Worm (Caenorhabditis elegans): ENCODE measurements around the gene B0334.4.

Gene B0334.4

DNA sequence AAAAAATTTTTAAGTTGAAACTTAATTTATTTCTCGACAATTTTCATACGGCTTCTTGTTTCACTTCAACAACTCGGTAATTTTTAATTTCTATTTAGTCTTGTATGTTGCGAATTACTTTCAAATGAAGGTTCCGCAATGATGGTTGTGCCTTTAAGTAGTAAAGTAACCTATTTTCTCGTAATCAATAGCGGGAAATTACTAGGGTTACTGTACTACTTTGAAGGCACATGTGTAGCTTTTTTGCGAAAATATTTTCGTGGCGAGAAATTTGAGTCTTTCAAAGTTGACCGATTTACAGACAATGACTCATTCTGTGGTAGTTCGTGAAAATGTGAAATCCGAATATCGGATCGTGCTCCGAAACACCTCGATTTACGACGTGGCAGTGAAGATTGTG is 22.7 kb downstream of the B0334.4 start, which contains the start of gene B0334.10:
B0334.10 (plus strand) TSS at position 301 of the 400 bp plus-strand sequence.
- TF ChIP-seq unc-130 (tag; optimal IDR thresholded peaks at IDR 0.05), result no peak
- no peak for TF ChIP-seq alr-1 (tag; optimal IDR thresholded peaks at IDR 0.05; ENCODE audit: borderline replicate concordance)
- TF ChIP-seq lin-15B (tag; optimal IDR thresholded peaks at IDR 0.05), result no peak
- no peak for TF ChIP-seq nhr-90 (tag; optimal IDR thresholded peaks at IDR 0.05; ENCODE audit: poor library complexity)
- no peak for TF ChIP-seq lir-3 (tag; optimal IDR thresholded peaks at IDR 0.05; ENCODE audit: poor library complexity)
- TF ChIP-seq sup-37 (GFP tag; optimal IDR thresholded peaks at IDR 0.05), result no peak
- TF ChIP-seq aly-2 (tag; optimal IDR thresholded peaks at IDR 0.05), result no peak
- no peak for TF ChIP-seq fkh-10 (GFP tag; optimal IDR thresholded peaks at IDR 0.05)
- no peak for TF ChIP-seq sptf-1 (tag; optimal IDR thresholded peaks at IDR 0.05)
- no peak for TF ChIP-seq lin-35 (GFP tag; optimal IDR thresholded peaks at IDR 0.05)
- no peak for TF ChIP-seq nhr-77 (tag; optimal IDR thresholded peaks at IDR 0.05)
- no peak for TF ChIP-seq dpl-1 (GFP tag; optimal IDR thresholded peaks at IDR 0.05)
- no peak for TF ChIP-seq F16B12.6 (tag; optimal IDR thresholded peaks at IDR 0.05)
- no peak for TF ChIP-seq vab-15 (tag; optimal IDR thresholded peaks at IDR 0.05)
- no peak for TF ChIP-seq isw-1 (GFP tag; IDR thresholded peaks at IDR 0.05)
- TF ChIP-seq hlh-4 (tag; optimal IDR thresholded peaks at IDR 0.05), result no peak
- no peak for TF ChIP-seq swsn-7 (tag; optimal IDR thresholded peaks at IDR 0.05)
- no peak for TF ChIP-seq ceh-8 (GFP tag; optimal IDR thresholded peaks at IDR 0.05)

DNA sequence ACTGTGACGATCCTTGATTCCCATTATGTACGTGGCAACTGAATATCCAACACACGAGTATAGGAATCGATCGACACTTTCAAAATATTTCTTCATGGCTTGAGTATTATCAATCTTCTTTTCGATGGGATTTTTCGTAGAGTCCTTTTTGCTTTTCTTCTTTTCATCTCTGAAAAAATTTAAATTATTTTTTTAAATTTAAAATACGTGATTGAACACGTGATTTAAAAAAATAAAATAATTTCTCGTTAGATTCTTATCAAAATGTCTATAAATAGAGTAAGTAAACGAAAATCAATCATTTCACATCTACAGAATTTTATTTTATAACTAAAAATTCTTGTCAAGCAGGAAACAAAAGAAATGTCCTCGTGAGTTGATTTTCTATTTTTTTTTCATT is 25.8 kb downstream of the B0334.4 start, which contains the start of gene Y62F5A.10:
Y62F5A.10 (plus strand) TSS at position 301 of the 400 bp plus-strand sequence.
- no peak for TF ChIP-seq vab-15 (tag; optimal IDR thresholded peaks at IDR 0.05)
- TF ChIP-seq nhr-19 (GFP tag; conservative IDR thresholded peaks at IDR 0.05), result no peak
- no peak for TF ChIP-seq pax-3 (tag; optimal IDR thresholded peaks at IDR 0.05)
- TF ChIP-seq nhr-47 (tag; optimal IDR thresholded peaks at IDR 0.05), result no peak
- no peak for TF ChIP-seq nhr-76 (tag; optimal IDR thresholded peaks at IDR 0.05)
- no peak for TF ChIP-seq egl-27 (tag; optimal IDR thresholded peaks at IDR 0.05)
- no peak for TF ChIP-seq snu-23 (GFP tag; optimal IDR thresholded peaks at IDR 0.05)
- TF ChIP-seq fkh-8 (tag; optimal IDR thresholded peaks at IDR 0.05), result no peak
- no peak for TF ChIP-seq swsn-7 (tag; optimal IDR thresholded peaks at IDR 0.05)
- TF ChIP-seq unc-62 (GFP tag; optimal IDR thresholded peaks at IDR 0.05), result no peak
- no peak for TF ChIP-seq nhr-84 (tag; optimal IDR thresholded peaks at IDR 0.05)
- no peak for TF ChIP-seq isw-1 (GFP tag; IDR thresholded peaks at IDR 0.05)
- TF ChIP-seq sox-4 (tag; optimal IDR thresholded peaks at IDR 0.05), result no peak
- TF ChIP-seq ceh-82 (tag; optimal IDR thresholded peaks at IDR 0.05), result no peak
- TF ChIP-seq ets-5 (GFP tag; IDR thresholded peaks at IDR 0.05), result no peak
- no peak for TF ChIP-seq lin-15B (tag; optimal IDR thresholded peaks at IDR 0.05)
- no peak for TF ChIP-seq hlh-4 (tag; optimal IDR thresholded peaks at IDR 0.05)

DNA sequence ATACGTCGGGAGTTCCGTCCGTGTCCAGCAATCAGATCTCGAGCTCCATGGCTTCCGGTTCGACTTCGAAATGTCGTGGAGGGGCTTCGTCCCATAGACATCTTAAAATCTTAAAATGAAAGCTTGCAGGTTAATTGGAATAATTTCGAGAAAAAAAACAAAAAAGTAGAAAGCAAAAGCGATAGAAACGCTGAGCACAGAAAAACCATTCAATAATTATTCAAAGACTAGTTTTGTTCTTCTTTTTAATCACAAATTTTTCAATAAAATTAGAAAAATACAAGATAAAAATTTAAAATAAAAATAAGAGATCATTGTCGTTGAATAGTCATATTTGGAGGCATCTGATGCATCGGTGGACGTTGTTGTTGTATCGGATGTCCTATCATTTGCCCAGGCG is 31.5 kb downstream of the B0334.4 start, which contains the start of gene age-1:
age-1 (minus strand) TSS at position 101 of the 400 bp plus-strand sequence.
- TF ChIP-seq ceh-88 (GFP tag; IDR thresholded peaks at IDR 0.05) (no peak), aha-1 (tag; optimal IDR thresholded peaks at IDR 0.05) (no peak), lsy-2 (tag; optimal IDR thresholded peaks at IDR 0.05) (no peak), blmp-1 (tag; optimal IDR thresholded peaks at IDR 0.05) (no peak), ets-5 (GFP tag; IDR thresholded peaks at IDR 0.05) (no peak), jun-1 (tag; optimal IDR thresholded peaks at IDR 0.05) (no peak), sptf-1 (tag; optimal IDR thresholded peaks at IDR 0.05) (no peak), ces-1 (GFP tag; optimal IDR thresholded peaks at IDR 0.05) (no peak), egl-13 (tag; optimal IDR thresholded peaks at IDR 0.05) (no peak)

DNA sequence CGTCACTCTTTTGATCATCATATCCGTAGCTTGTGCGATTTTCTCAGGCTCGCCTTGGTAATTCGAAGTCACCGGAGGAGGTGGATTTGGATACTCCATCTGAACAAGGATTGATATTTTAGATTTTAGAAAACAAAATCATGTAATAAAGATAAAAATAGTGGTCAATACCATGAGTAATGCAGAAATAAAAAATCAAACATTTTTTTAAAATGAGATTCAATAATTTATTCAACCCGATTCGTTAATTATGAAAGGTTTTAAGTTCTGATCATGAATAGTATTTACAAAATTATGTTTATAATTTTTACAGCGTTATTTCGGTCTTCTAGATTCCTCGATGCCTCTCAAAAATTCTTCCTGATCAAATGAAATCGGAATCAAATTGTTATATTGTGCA is 38.2 kb downstream of the B0334.4 start, which contains the start of gene mdt-8:
mdt-8 (minus strand) TSS at position 101 of the 400 bp plus-strand sequence.
- TF ChIP-seq ceh-8 (GFP tag; optimal IDR thresholded peaks at IDR 0.05) (no peak), tbx-2 (tag; optimal IDR thresholded peaks at IDR 0.05) (no peak), aha-1 (tag; optimal IDR thresholded peaks at IDR 0.05) (no peak), pax-3 (tag; optimal IDR thresholded peaks at IDR 0.05) (no peak), ets-5 (GFP tag; IDR thresholded peaks at IDR 0.05) (no peak), dpl-1 (GFP tag; optimal IDR thresholded peaks at IDR 0.05) (no peak)

All from whole organism, L1 larva.